Worm (Caenorhabditis elegans) whole organism, L2 larva: ENCODE measurements around the gene elf-1.

Experiments used
- C34F6.9 ChIP-seq: fragments of 150-350 bp; optimal IDR thresholded peaks from 2 replicates; lab custom pipeline; 2014; ENCODE audit warnings: missing biosample characterization, missing genetic modification characterization
- F13H6.1 ChIP-seq: sonication (generic microtip); optimal IDR thresholded peaks from 2 replicates; lab custom pipeline; 2016; ENCODE audit warnings: missing genetic modification characterization, missing compliant biosample characterization
- R02D3.7 ChIP-seq: fragments of 150-350 bp; optimal IDR thresholded peaks from 2 replicates; lab custom pipeline; 2014; ENCODE audit warnings: missing biosample characterization, missing genetic modification characterization
- Y55F3AM.14 ChIP-seq: fragments of 200-800 bp; sonication (Bioruptor generic); optimal IDR thresholded peaks from 2 replicates; lab custom pipeline; 2018; ENCODE audit warnings: mild to moderate bottlenecking, missing genetic modification characterization, missing compliant biosample characterization
- ZK546.5 ChIP-seq: sonication (generic microtip); optimal IDR thresholded peaks from 2 replicates; lab custom pipeline; 2017; ENCODE audit warnings: missing biosample characterization, missing genetic modification characterization
- alr-1 ChIP-seq: fragments of 150-350 bp; optimal IDR thresholded peaks from 2 replicates; lab custom pipeline; 2014; ENCODE audit warnings: missing biosample characterization, missing genetic modification characterization
- aly-2 ChIP-seq: fragments of 150-350 bp; optimal IDR thresholded peaks from 2 replicates; lab custom pipeline; 2014; ENCODE audit warnings: missing biosample characterization, missing genetic modification characterization
- blmp-1 ChIP-seq: sonication (generic microtip); optimal IDR thresholded peaks from 2 replicates; lab custom pipeline; 2017; ENCODE audit warnings: missing genetic modification characterization, mild to moderate bottlenecking, missing compliant biosample characterization, antibody characterized with exemption, moderate library complexity; ENCODE audit not compliant: insufficient read depth
- ceh-16 ChIP-seq: fragments of 150-350 bp; optimal IDR thresholded peaks from 2 replicates; lab custom pipeline; 2014; ENCODE audit warnings: missing biosample characterization, missing genetic modification characterization
- ceh-82 ChIP-seq: fragments of 150-350 bp; optimal IDR thresholded peaks from 2 replicates; lab custom pipeline; 2014; ENCODE audit warnings: missing biosample characterization, missing genetic modification characterization
- crh-2 ChIP-seq: sonication (generic microtip); optimal IDR thresholded peaks from 2 replicates; lab custom pipeline; 2017; ENCODE audit warnings: missing biosample characterization, missing genetic modification characterization
- egl-27 ChIP-seq: sonication (generic microtip); optimal IDR thresholded peaks from 3 replicates; lab custom pipeline; 2017; ENCODE audit warnings: missing biosample characterization, missing genetic modification reagents, missing genetic modification characterization
- elt-1 ChIP-seq: fragments of 150-350 bp; optimal IDR thresholded peaks from 2 replicates; lab custom pipeline; 2014; ENCODE audit warnings: missing biosample characterization, missing genetic modification characterization
- elt-3 ChIP-seq: sonication (generic microtip); optimal IDR thresholded peaks from 2 replicates; lab custom pipeline; 2017; ENCODE audit warnings: missing biosample characterization, missing genetic modification characterization
- fos-1 ChIP-seq: fragments of 150-350 bp; optimal IDR thresholded peaks from 2 replicates; lab custom pipeline; 2014; ENCODE audit warnings: missing biosample characterization, missing genetic modification characterization
- gmeb-1 ChIP-seq: fragments of 150-350 bp; optimal IDR thresholded peaks from 2 replicates; lab custom pipeline; 2014; ENCODE audit warnings: missing biosample characterization, missing genetic modification characterization
- lin-13 ChIP-seq: fragments of 150-350 bp; optimal IDR thresholded peaks from 2 replicates; lab custom pipeline; 2014; ENCODE audit warnings: missing biosample characterization, missing genetic modification reagents, missing genetic modification characterization
- lsy-2 ChIP-seq, 2 experiments: fragments of 150-350 bp in 1 of 2; sonication (generic microtip) in 1 of 2; optimal IDR thresholded peaks; 2 replicates each; lab custom pipeline; 2014 to 2017; ENCODE audit warnings: missing biosample characterization in 2 of 2, missing genetic modification characterization in 2 of 2
- mab-5 ChIP-seq: fragments of 150-350 bp; optimal IDR thresholded peaks from 2 replicates; lab custom pipeline; 2014; ENCODE audit warnings: missing biosample characterization, missing genetic modification characterization
- mbf-1 ChIP-seq: sonication (generic microtip); optimal IDR thresholded peaks from 2 replicates; lab custom pipeline; 2017; ENCODE audit warnings: missing biosample characterization, missing genetic modification characterization
- mdl-1 ChIP-seq, 2 experiments: fragments of 150-350 bp in 1 of 2; sonication (generic microtip) in 1 of 2; optimal IDR thresholded peaks; 2 replicates each; lab custom pipeline; 2017; ENCODE audit warnings: missing biosample characterization in 2 of 2, missing genetic modification characterization in 2 of 2
- nhr-10 ChIP-seq: sonication (generic microtip); optimal IDR thresholded peaks from 2 replicates; lab custom pipeline; 2017; ENCODE audit warnings: missing biosample characterization, missing genetic modification characterization
- nhr-12 ChIP-seq: fragments of 150-350 bp; optimal IDR thresholded peaks from 2 replicates; lab custom pipeline; 2014; ENCODE audit warnings: missing biosample characterization, missing genetic modification characterization
- nhr-129 ChIP-seq: fragments of 150-350 bp; optimal IDR thresholded peaks from 2 replicates; lab custom pipeline; 2014; ENCODE audit warnings: missing biosample characterization, missing genetic modification characterization
- nhr-23 ChIP-seq: fragments of 150-350 bp; optimal IDR thresholded peaks from 2 replicates; lab custom pipeline; 2014; ENCODE audit warnings: missing biosample characterization, missing genetic modification reagents, missing genetic modification characterization
- nhr-6 ChIP-seq: fragments of 150-350 bp; optimal IDR thresholded peaks from 2 replicates; lab custom pipeline; 2014; ENCODE audit warnings: missing biosample characterization, missing genetic modification characterization
- nhr-77 ChIP-seq: fragments of 150-350 bp; optimal IDR thresholded peaks from 2 replicates; lab custom pipeline; 2014; ENCODE audit warnings: missing biosample characterization, missing genetic modification characterization
- peb-1 ChIP-seq: fragments of 150-350 bp; optimal IDR thresholded peaks from 2 replicates; lab custom pipeline; 2014; ENCODE audit warnings: missing biosample characterization, missing genetic modification characterization
- sem-4 ChIP-seq: fragments of 150-350 bp; optimal IDR thresholded peaks from 2 replicates; lab custom pipeline; 2014; ENCODE audit warnings: missing biosample characterization, missing genetic modification reagents, missing genetic modification characterization
- sma-3 ChIP-seq: sonication (generic microtip); optimal IDR thresholded peaks from 2 replicates; lab custom pipeline; 2016; ENCODE audit warnings: missing genetic modification reagents, missing genetic modification characterization, missing compliant biosample characterization
- unc-39 ChIP-seq: fragments of 150-350 bp; optimal IDR thresholded peaks from 2 replicates; lab custom pipeline; 2014; ENCODE audit warnings: missing biosample characterization, missing genetic modification characterization
- unc-55 ChIP-seq: fragments of 150-350 bp; sonication (generic microtip); optimal IDR thresholded peaks from 3 replicates; lab custom pipeline; 2014; ENCODE audit warnings: missing biosample characterization, missing genetic modification reagents, missing genetic modification characterization
- unc-62 ChIP-seq: fragments of 150-350 bp; optimal IDR thresholded peaks from 2 replicates; lab custom pipeline; 2014; ENCODE audit warnings: missing biosample characterization, missing genetic modification reagents, missing genetic modification characterization
- zag-1 ChIP-seq: fragments of 150-350 bp; optimal IDR thresholded peaks from 2 replicates; lab custom pipeline; 2014; ENCODE audit warnings: missing biosample characterization, missing genetic modification characterization
- ztf-1 ChIP-seq: fragments of 200-800 bp; sonication (Bioruptor generic); conservative IDR thresholded peaks from 2 replicates; pipeline ENCODE4 v1.3.6; 2022; ENCODE audit warnings: missing genetic modification characterization, missing compliant biosample characterization
- ztf-11 ChIP-seq: sonication (generic microtip); optimal IDR thresholded peaks from 2 replicates; lab custom pipeline; 2017; ENCODE audit warnings: missing biosample characterization, missing genetic modification characterization
- ztf-4 ChIP-seq: fragments of 150-350 bp; optimal IDR thresholded peaks from 2 replicates; lab custom pipeline; 2014; ENCODE audit warnings: missing biosample characterization, missing genetic modification characterization

elf-1 gene

ce11 chrIII:675413-675812 is 13.6 kb upstream of the elf-1 start:
- TF ChIP-seq F13H6.1 (tag; lab: Kevin White, UChicago) = peak; percentile 21
- peak; percentile 60 for TF ChIP-seq C34F6.9 (tag; lab: Kevin White, UChicago)
- peak in 1 of 2 experiments; percentile 20 for TF ChIP-seq lsy-2 (tag; optimal IDR thresholded peaks at IDR 0.05; lab: Kevin White, UChicago)
- no peak for TF ChIP-seq nhr-10
- TF ChIP-seq nhr-23 (tag; lab: Kevin White, UChicago) = no peak
- TF ChIP-seq egl-27 (tag; lab: Kevin White, UChicago) = no peak
- peak; percentile 27 for TF ChIP-seq unc-55 (GFP tag; lab: Kevin White, UChicago)
- TF ChIP-seq, all 48 proteins: peak for 4

ce11 chrIII:675822-676221 is 13.1 kb upstream of the elf-1 start, which contains the start of gene grk-2:
TSS of gene grk-2 (plus strand) at chrIII:676122.
- TF ChIP-seq aly-2 (tag; lab: Kevin White, UChicago) (no peak), crh-2 (no peak), sem-4 (no peak), F13H6.1 (tag; lab: Kevin White, UChicago) (no peak), Y55F3AM.14 (GFP tag; lab: Kevin White, UChicago) (no peak), ceh-16 (tag; lab: Kevin White, UChicago) (no peak), ceh-82 (no peak), ZK546.5 (tag; lab: Kevin White, UChicago) (no peak)

ce11 chrIII:683318-683717 is 5.7 kb upstream of the elf-1 start, which contains the start of gene W02B3.4:
TSS of gene W02B3.4 (minus strand) at chrIII:683418.
- TF ChIP-seq nhr-12 (tag; lab: Kevin White, UChicago) (no peak), mdl-1 (tag; optimal IDR thresholded peaks at IDR 0.05; lab: Kevin White, UChicago) (no peak), unc-62 (no peak), R02D3.7 (tag; lab: Kevin White, UChicago) (no peak), mab-5 (tag; lab: Kevin White, UChicago) (no peak), ztf-4 (tag; lab: Kevin White, UChicago) (no peak), Y55F3AM.14 (GFP tag; lab: Kevin White, UChicago) (no peak), crh-2 (no peak), elt-3 (no peak), nhr-6 (no peak), nhr-77 (tag; lab: Kevin White, UChicago) (no peak), ztf-1 (GFP tag; lab: Robert Waterston, UW) (no peak), egl-27 (tag; lab: Kevin White, UChicago) (no peak), sma-3 (no peak), unc-55 (GFP tag; lab: Kevin White, UChicago) (no peak), nhr-129 (tag; lab: Kevin White, UChicago) (no peak), alr-1 (tag; lab: Kevin White, UChicago) (no peak), mbf-1 (tag; lab: Kevin White, UChicago) (no peak), lin-13 (GFP tag; lab: Kevin White, UChicago) (no peak)

ce11 chrIII:688083-688482 is 886 bp upstream of the elf-1 start:
- TF ChIP-seq zag-1 (tag; lab: Kevin White, UChicago) (no peak), F13H6.1 (tag; lab: Kevin White, UChicago) (no peak), ztf-1 (GFP tag; lab: Robert Waterston, UW) (no peak), lin-13 (GFP tag; lab: Kevin White, UChicago) (no peak), mdl-1 (tag; optimal IDR thresholded peaks at IDR 0.05; lab: Kevin White, UChicago) (no peak), ztf-4 (tag; lab: Kevin White, UChicago) (no peak), nhr-12 (tag; lab: Kevin White, UChicago) (no peak), gmeb-1 (tag; lab: Kevin White, UChicago) (no peak), ztf-11 (tag; lab: Kevin White, UChicago) (no peak), nhr-10 (no peak), crh-2 (no peak), peb-1 (tag; lab: Kevin White, UChicago) (no peak), elt-1 (tag; lab: Kevin White, UChicago) (no peak), fos-1 (tag; lab: Kevin White, UChicago) (no peak), sem-4 (no peak), nhr-77 (tag; lab: Kevin White, UChicago) (no peak), unc-39 (tag; lab: Kevin White, UChicago) (no peak), blmp-1 (tag; lab: Kevin White, UChicago) (no peak), unc-55 (GFP tag; lab: Kevin White, UChicago) (no peak)
